Worm (Caenorhabditis elegans) whole organism, mixed stage, embryonic: ENCODE measurements around the gene C01G5.7.

Experiments used
- M03D4.4 ChIP-seq: sonication (generic microtip); optimal IDR thresholded peaks from 2 replicates; lab custom pipeline; 2017; ENCODE audit warnings: mild to moderate bottlenecking, missing genetic modification characterization, missing compliant biosample characterization
- bed-3 ChIP-seq: fragments of 200-800 bp; sonication (Bioruptor generic); optimal IDR thresholded peaks from 3 replicates; lab custom pipeline; 2018; ENCODE audit warnings: mild to moderate bottlenecking, missing genetic modification characterization, moderate library complexity, missing compliant biosample characterization
- blmp-1 ChIP-seq: fragments of 150-350 bp; optimal IDR thresholded peaks from 2 replicates; lab custom pipeline; 2014; ENCODE audit warnings: missing biosample characterization, missing genetic modification characterization
- ceh-43 ChIP-seq: fragments of 200-800 bp; sonication (Bioruptor generic); optimal IDR thresholded peaks from 2 replicates; lab custom pipeline; 2018; ENCODE audit warnings: mild to moderate bottlenecking, missing genetic modification characterization, moderate library complexity, missing compliant biosample characterization
- ceh-83 ChIP-seq: fragments of 200-800 bp; sonication (Bioruptor generic); optimal IDR thresholded peaks from 2 replicates; lab custom pipeline; 2018; ENCODE audit warnings: mild to moderate bottlenecking, missing genetic modification characterization, missing compliant biosample characterization
- ces-1 ChIP-seq: fragments of 150-350 bp; optimal IDR thresholded peaks from 2 replicates; lab custom pipeline; 2014; ENCODE audit warnings: missing biosample characterization, missing genetic modification reagents, missing genetic modification characterization
- cnd-1 ChIP-seq: fragments of 200-800 bp; sonication (Bioruptor generic); optimal IDR thresholded peaks from 2 replicates; lab custom pipeline; 2018; ENCODE audit warnings: mild to moderate bottlenecking, missing genetic modification characterization, missing compliant biosample characterization
- drap-1 ChIP-seq: fragments of 200-800 bp; sonication (Bioruptor generic); optimal IDR thresholded peaks from 3 replicates; lab custom pipeline; 2018; ENCODE audit warnings: mild to moderate bottlenecking, missing genetic modification characterization, missing compliant biosample characterization
- elt-3 ChIP-seq: fragments of 150-350 bp; optimal IDR thresholded peaks from 2 replicates; lab custom pipeline; 2014; ENCODE audit warnings: missing biosample characterization, missing genetic modification characterization
- flh-1 ChIP-seq: fragments of 200-800 bp; sonication (Bioruptor generic); optimal IDR thresholded peaks from 2 replicates; lab custom pipeline; 2018; ENCODE audit warnings: mild to moderate bottlenecking, missing genetic modification characterization, moderate library complexity, missing compliant biosample characterization
- ham-2 ChIP-seq: fragments of 200-800 bp; sonication (Bioruptor generic); optimal IDR thresholded peaks from 2 replicates; lab custom pipeline; 2018; ENCODE audit warnings: mild to moderate bottlenecking, missing genetic modification characterization, missing compliant biosample characterization
- lin-13 ChIP-seq: fragments of 150-350 bp; optimal IDR thresholded peaks from 2 replicates; lab custom pipeline; 2014; ENCODE audit warnings: missing biosample characterization, missing genetic modification characterization
- lin-32 ChIP-seq: fragments of 200-800 bp; sonication (Bioruptor generic); optimal IDR thresholded peaks from 2 replicates; lab custom pipeline; 2018; ENCODE audit warnings: mild to moderate bottlenecking, missing genetic modification characterization, missing compliant biosample characterization
- lsy-2 ChIP-seq: fragments of 150-350 bp; optimal IDR thresholded peaks from 2 replicates; lab custom pipeline; 2014; ENCODE audit warnings: missing biosample characterization, missing genetic modification characterization
- mab-5 ChIP-seq: fragments of 150-350 bp; optimal IDR thresholded peaks from 2 replicates; lab custom pipeline; 2014; ENCODE audit warnings: missing biosample characterization, missing genetic modification characterization
- nhr-12 ChIP-seq: fragments of 150-350 bp; optimal IDR thresholded peaks from 2 replicates; lab custom pipeline; 2014; ENCODE audit warnings: missing biosample characterization, missing genetic modification characterization
- nhr-237 ChIP-seq: fragments of 150-350 bp; optimal IDR thresholded peaks from 2 replicates; lab custom pipeline; 2014; ENCODE audit warnings: missing biosample characterization, missing genetic modification characterization
- nhr-28 ChIP-seq: fragments of 150-350 bp; optimal IDR thresholded peaks from 2 replicates; lab custom pipeline; 2014; ENCODE audit warnings: missing biosample characterization, missing genetic modification characterization
- nhr-76 ChIP-seq: sonication (generic microtip); optimal IDR thresholded peaks from 2 replicates; lab custom pipeline; 2017; ENCODE audit warnings: missing biosample characterization, missing genetic modification characterization
- pha-4 ChIP-seq: fragments of 150-350 bp; optimal IDR thresholded peaks from 2 replicates; lab custom pipeline; 2018; ENCODE audit warnings: missing biosample characterization, missing genetic modification reagents, missing genetic modification characterization
- sem-2 ChIP-seq: fragments of 200-800 bp; sonication (Bioruptor generic); optimal IDR thresholded peaks from 2 replicates; lab custom pipeline; 2018; ENCODE audit warnings: mild to moderate bottlenecking, missing genetic modification characterization, missing compliant biosample characterization
- snpc-4 ChIP-seq: fragments of 150-350 bp; optimal IDR thresholded peaks from 2 replicates; lab custom pipeline; 2014; ENCODE audit warnings: missing biosample characterization, missing genetic modification characterization
- tbx-8 ChIP-seq: fragments of 200-800 bp; sonication (Bioruptor generic); optimal IDR thresholded peaks from 2 replicates; lab custom pipeline; 2018; ENCODE audit warnings: mild to moderate bottlenecking, missing genetic modification characterization, moderate library complexity, missing compliant biosample characterization
- unc-120 ChIP-seq: sonication (generic microtip); optimal IDR thresholded peaks from 2 replicates; lab custom pipeline; 2017; ENCODE audit warnings: missing genetic modification characterization, missing compliant biosample characterization; ENCODE audit not compliant: poor library complexity, severe bottlenecking
- unc-39 ChIP-seq: fragments of 150-350 bp; optimal IDR thresholded peaks from 2 replicates; lab custom pipeline; 2014; ENCODE audit warnings: missing biosample characterization, missing genetic modification characterization
- unc-62 ChIP-seq: fragments of 150-350 bp; optimal IDR thresholded peaks from 2 replicates; lab custom pipeline; 2014; ENCODE audit warnings: missing biosample characterization, missing genetic modification reagents, missing genetic modification characterization
- zip-8 ChIP-seq: fragments of 150-350 bp; optimal IDR thresholded peaks from 2 replicates; lab custom pipeline; 2014; ENCODE audit warnings: missing biosample characterization, missing genetic modification characterization
- ztf-11 ChIP-seq: fragments of 150-350 bp; optimal IDR thresholded peaks from 2 replicates; lab custom pipeline; 2014; ENCODE audit warnings: missing biosample characterization, missing genetic modification characterization

Gene C01G5.7

DNA sequence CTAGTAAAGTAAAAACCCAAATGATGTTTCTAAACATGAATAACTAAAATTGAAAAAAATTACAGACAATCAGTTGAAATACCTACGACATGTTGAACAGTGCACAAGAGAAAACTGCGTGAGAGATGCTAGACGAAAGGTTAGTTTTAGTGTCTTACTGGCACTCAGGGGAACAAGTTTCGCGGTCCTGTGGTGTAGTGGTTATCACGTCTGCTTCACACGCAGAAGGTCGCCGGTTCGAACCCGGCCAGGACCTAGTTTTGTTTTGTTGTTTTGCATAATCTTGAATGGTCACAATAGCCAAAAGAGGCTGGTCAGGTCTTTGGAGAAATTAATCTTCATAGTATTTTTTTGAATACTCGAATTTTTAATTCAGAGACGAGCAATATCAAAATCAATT, 37.0 kb upstream of the C01G5.7 start:
- TF ChIP-seq ceh-83 (peak; percentile 12), cnd-1 (tag; lab: Kevin White, UChicago) (peak; percentile 14), lin-32 (GFP tag; lab: Kevin White, UChicago) (peak; percentile 21), ceh-43 (GFP tag; lab: Kevin White, UChicago) (no peak), sem-2 (GFP tag; lab: Kevin White, UChicago) (no peak)
- TF ChIP-seq, all 35 proteins: peak for 3

DNA sequence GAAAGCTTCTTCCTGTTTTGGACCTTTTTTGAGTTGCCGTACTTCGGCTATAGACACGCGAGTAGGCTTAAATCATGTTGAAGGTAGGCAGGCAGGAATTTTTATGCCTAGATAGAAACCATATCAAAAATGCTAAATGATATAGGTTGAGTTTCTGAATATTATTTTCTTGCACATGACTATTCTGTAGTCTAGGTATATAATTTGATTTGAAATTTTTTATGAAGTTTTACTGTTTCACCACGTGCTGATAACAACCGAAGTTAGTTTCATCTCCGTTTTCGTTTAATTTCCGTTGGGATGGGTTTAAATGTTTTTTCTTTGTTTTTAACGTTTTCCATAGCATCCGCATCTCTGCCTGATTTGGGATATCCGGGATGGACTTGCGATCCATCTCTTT, 30.9 kb upstream of the C01G5.7 start, which contains the start of gene Y73B6BL.37:
TSS of gene Y73B6BL.37 (plus strand) at position 301 of the 400 bp plus-strand sequence.
- TF ChIP-seq nhr-12 (no peak), nhr-28 (tag; lab: Kevin White, UChicago) (no peak), nhr-76 (no peak), lin-32 (GFP tag; lab: Kevin White, UChicago) (no peak), blmp-1 (tag; lab: Kevin White, UChicago) (no peak)
- TF ChIP-seq, all 35 proteins: peak for 0

- TF ChIP-seq ceh-83 (no peak), nhr-76 (no peak), ces-1 (GFP tag; lab: Kevin White, UChicago) (no peak), nhr-237 (tag; lab: Kevin White, UChicago) (no peak), lsy-2 (tag; lab: Kevin White, UChicago) (no peak), unc-62 (GFP tag; lab: Kevin White, UChicago) (no peak), unc-39 (tag; lab: Kevin White, UChicago) (no peak), blmp-1 (tag; lab: Kevin White, UChicago) (no peak), elt-3 (tag; lab: Kevin White, UChicago) (no peak), flh-1 (no peak), sem-2 (GFP tag; lab: Kevin White, UChicago) (no peak), unc-120 (tag; lab: Kevin White, UChicago) (no peak), tbx-8 (GFP tag; lab: Kevin White, UChicago) (no peak), lin-13 (tag; lab: Kevin White, UChicago) (no peak), nhr-28 (tag; lab: Kevin White, UChicago) (no peak), zip-8 (tag; lab: Kevin White, UChicago) (no peak), lin-32 (GFP tag; lab: Kevin White, UChicago) (no peak)
Measured at ce11 chrIV:6491915-6492314, 26.0 kb upstream of the C01G5.7 start.

DNA sequence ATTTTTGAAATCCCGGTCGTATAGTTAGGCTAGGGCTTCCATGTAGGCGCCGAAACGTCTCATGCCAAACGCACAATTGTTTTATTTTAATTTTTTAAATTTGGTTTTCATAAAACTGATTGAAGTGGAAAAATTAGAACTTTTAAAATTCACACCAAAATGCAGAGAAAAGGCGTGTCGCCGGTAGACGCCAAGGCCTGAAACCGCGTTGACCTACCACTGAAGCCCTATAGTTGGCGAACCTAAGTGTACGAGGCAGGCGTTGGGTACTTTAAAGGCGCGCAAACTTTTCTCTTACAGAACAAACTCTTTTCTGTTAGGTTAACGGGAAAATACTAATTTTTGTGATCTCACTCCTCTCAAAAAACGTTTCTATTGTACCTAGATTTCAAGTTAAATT, 24.7 kb upstream of the C01G5.7 start, which contains the start of gene Y73B6BL.44:
TSS of gene Y73B6BL.44 (plus strand) at position 301 of the 400 bp plus-strand sequence.
- TF ChIP-seq ham-2: no peak
- no peak for TF ChIP-seq M03D4.4 (tag; lab: Kevin White, UChicago)
- no peak for TF ChIP-seq ces-1 (GFP tag; lab: Kevin White, UChicago)
- TF ChIP-seq ceh-43 (GFP tag; lab: Kevin White, UChicago): no peak
- no peak for TF ChIP-seq ceh-83

- TF ChIP-seq ztf-11 (tag; lab: Kevin White, UChicago): no peak
- TF ChIP-seq nhr-12: no peak
- no peak for TF ChIP-seq bed-3
- no peak for TF ChIP-seq ceh-43 (GFP tag; lab: Kevin White, UChicago)
- TF ChIP-seq sem-2 (GFP tag; lab: Kevin White, UChicago): no peak
- TF ChIP-seq unc-120 (tag; lab: Kevin White, UChicago): no peak
- TF ChIP-seq tbx-8 (GFP tag; lab: Kevin White, UChicago): no peak
- no peak for TF ChIP-seq unc-39 (tag; lab: Kevin White, UChicago)
- TF ChIP-seq, all 35 proteins: peak for 0
Measured at ce11 chrIV:6496103-6496502, 21.9 kb upstream of the C01G5.7 start.

ce11 chrIV:6500433-6500832, 17.5 kb upstream of the C01G5.7 start:
- TF ChIP-seq drap-1 (no peak), bed-3 (no peak), unc-39 (tag; lab: Kevin White, UChicago) (no peak), mab-5 (no peak), blmp-1 (tag; lab: Kevin White, UChicago) (no peak), snpc-4 (no peak), M03D4.4 (tag; lab: Kevin White, UChicago) (no peak), ham-2 (no peak), lsy-2 (tag; lab: Kevin White, UChicago) (no peak), ceh-43 (GFP tag; lab: Kevin White, UChicago) (no peak)

ce11 chrIV:6500843-6501242, 17.1 kb upstream of the C01G5.7 start:
- TF ChIP-seq tbx-8 (GFP tag; lab: Kevin White, UChicago) (no peak), pha-4 (peak; percentile 88), lsy-2 (tag; lab: Kevin White, UChicago) (no peak), blmp-1 (tag; lab: Kevin White, UChicago) (no peak)
- TF ChIP-seq, all 35 proteins: peak for 1
